Fruit fly (Drosophila melanogaster) whole organism: Measurements from ENCODE around the gene CG31141.

ENCODE experiments used
- CG8478 ChIP-seq: fragments of >200 bp; optimal IDR thresholded peaks from 2 replicates; lab custom pipeline; 2018; ENCODE audit warnings: inconsistent platforms
- Dll ChIP-seq: fragments of >200 bp; optimal IDR thresholded peaks from 2 replicates; lab custom pipeline; 2017
- psq ChIP-seq: fragments of >200 bp; optimal IDR thresholded peaks from 2 replicates; lab custom pipeline; 2017
- usp ChIP-seq: fragments of >200 bp; optimal IDR thresholded peaks from 2 replicates; lab custom pipeline; 2017; ENCODE audit warnings: missing biosample characterization, missing genetic modification characterization, mixed read lengths

DNA sequence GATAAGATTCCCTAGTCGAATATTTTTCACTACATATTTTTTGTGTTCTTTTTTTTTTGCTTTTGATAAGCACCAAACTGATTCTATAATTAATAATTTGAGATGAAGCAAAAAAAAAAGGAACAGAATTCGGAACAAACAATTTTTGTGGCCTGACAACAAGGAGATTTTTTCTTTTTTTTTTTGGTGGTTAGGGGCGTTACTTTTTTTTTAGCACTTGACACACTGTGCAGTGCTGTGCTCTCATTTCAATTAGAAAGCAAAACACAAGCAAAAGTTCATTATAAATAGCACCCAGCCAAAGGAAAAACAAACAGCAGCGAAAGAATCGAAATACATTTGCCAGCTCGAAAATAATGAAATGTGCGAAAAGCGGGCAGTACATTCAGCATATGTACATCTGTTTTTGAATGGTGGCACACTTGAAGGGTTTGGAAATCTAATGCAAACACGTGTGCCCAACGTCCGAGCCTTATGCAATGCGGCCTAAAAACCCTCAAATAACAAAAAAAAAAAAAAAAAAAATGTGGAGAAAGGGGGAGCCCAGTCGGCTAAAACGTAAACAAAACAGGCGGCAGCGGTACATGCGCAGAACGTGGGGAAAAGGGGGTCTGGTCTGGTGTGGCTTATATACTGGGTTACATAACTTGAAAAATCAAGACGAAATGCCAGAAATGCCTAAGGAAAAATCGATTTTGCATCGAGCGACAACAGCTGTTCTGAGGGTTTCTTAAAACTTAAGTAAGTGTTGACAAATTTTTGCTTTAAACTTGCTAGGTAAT lies 18.7 kb downstream of the CG31141 start:
- no peak for TF ChIP-seq usp (GFP tag; lab: Kevin White, UChicago)
- TF ChIP-seq psq (lab: Kevin White, UChicago): no peak
- TF ChIP-seq Dll (lab: Kevin White, UChicago): no peak
- no peak for TF ChIP-seq CG8478 (lab: Kevin White, UChicago)
